5 worm cellular contexts compared by ENCODE assay signal in the genomic region with DNA sequence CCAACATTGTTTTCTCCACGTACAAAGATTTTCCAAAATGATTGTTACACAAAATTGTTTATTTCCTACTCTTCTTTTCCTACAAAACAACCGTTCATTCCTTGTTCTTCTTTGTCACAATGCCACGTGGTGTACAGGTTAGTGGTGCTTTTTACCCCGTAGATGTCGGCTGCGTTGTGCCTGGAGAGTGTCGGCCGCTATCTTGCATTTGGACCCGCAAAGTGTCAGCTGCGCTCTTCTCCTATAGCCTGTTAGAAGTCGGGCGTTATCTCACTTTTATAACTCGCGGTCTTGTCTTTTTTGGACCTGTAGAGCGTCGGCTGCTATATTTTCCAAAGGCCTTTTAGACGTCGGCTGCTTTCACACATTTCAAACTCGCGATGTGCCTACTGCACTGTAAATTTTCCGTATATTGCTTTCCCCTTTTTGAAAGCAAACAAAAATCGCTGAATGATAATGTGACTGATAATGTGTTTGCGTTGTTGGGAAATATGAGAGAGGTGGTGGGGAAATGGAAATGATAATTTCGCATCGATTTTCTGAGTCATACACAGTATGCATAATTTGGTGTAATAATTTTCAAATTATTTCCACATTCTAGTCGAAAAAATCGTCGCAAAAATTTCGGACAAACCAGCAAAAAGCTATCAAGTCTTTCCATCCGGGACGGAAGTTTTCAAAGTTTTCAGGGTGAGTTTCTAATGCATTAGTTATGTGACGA.
TF ChIP-seq lines count a peak whose summit lies in the region.

TSS of gene F01D5.8 (plus strand) at position 51 of the 721 bp plus-strand sequence.

TF ChIP-seq in whole organism, L1 larva, 84 proteins besides CTCF, POLR2A, EP300 and RAD21 (continues in another document):
- TF ChIP-seq aly-2 (tag; optimal IDR thresholded peaks at IDR 0.05; lab: Kevin White, UChicago) (no peak), ceh-90 (tag; optimal IDR thresholded peaks at IDR 0.05; lab: Kevin White, UChicago) (no peak), hlh-4 (tag; optimal IDR thresholded peaks at IDR 0.05; lab: Kevin White, UChicago) (no peak), fkh-8 (tag; optimal IDR thresholded peaks at IDR 0.05; lab: Kevin White, UChicago) (no peak), unc-86 (tag; optimal IDR thresholded peaks at IDR 0.05; lab: Kevin White, UChicago) (no peak), lin-14 (GFP tag; optimal IDR thresholded peaks at IDR 0.05; lab: Kevin White, UChicago) (no peak), nhr-84 (tag; optimal IDR thresholded peaks at IDR 0.05; lab: Kevin White, UChicago) (no peak), lin-35 (GFP tag; optimal IDR thresholded peaks at IDR 0.05; lab: Kevin White, UChicago) (peak in 1 of 2 experiments; percentile 9), unc-30 (tag; optimal IDR thresholded peaks at IDR 0.05; lab: Kevin White, UChicago) (no peak), ceh-63 (GFP tag; optimal IDR thresholded peaks at IDR 0.05; lab: Kevin White, UChicago) (no peak), ceh-82 (tag; optimal IDR thresholded peaks at IDR 0.05; lab: Kevin White, UChicago) (no peak), ces-1 (GFP tag; optimal IDR thresholded peaks at IDR 0.05; lab: Kevin White, UChicago) (no peak), nhr-90 (tag; optimal IDR thresholded peaks at IDR 0.05; lab: Kevin White, UChicago; ENCODE audit: poor library complexity) (no peak), F16B12.6 (tag; optimal IDR thresholded peaks at IDR 0.05; lab: Kevin White, UChicago) (no peak), ets-5 (GFP tag; IDR thresholded peaks at IDR 0.05; lab: Robert Waterston, UW) (no peak), egl-27 (tag; optimal IDR thresholded peaks at IDR 0.05; lab: Kevin White, UChicago) (no peak), vab-15 (tag; optimal IDR thresholded peaks at IDR 0.05; lab: Kevin White, UChicago) (no peak)

TF ChIP-seq in whole organism, L2 larva, 48 proteins besides CTCF, POLR2A, EP300 and RAD21:
- no peak for TF ChIP-seq elt-3 (tag; optimal IDR thresholded peaks at IDR 0.05; lab: Kevin White, UChicago)
- TF ChIP-seq snpc-4 (tag; optimal IDR thresholded peaks at IDR 0.05; lab: Kevin White, UChicago) = peak; percentile 47
- no peak for TF ChIP-seq crh-2 (tag; optimal IDR thresholded peaks at IDR 0.05; lab: Kevin White, UChicago)
- peak; percentile 75 for TF ChIP-seq fos-1 (tag; optimal IDR thresholded peaks at IDR 0.05; lab: Kevin White, UChicago)
TF ChIP-seq in whole organism, L2 larva: peak in this region for 2.

TF ChIP-seq in whole organism, L3 larva, 47 proteins besides CTCF, POLR2A, EP300 and RAD21:
- TF ChIP-seq aly-2 (tag; optimal IDR thresholded peaks at IDR 0.05; lab: Kevin White, UChicago) (no peak), elt-2 (tag; optimal IDR thresholded peaks at IDR 0.05; lab: Kevin White, UChicago) (peak; percentile 45), daf-12 (tag; optimal IDR thresholded peaks at IDR 0.05; lab: Kevin White, UChicago) (no peak), snpc-4 (tag; optimal IDR thresholded peaks at IDR 0.05; lab: Kevin White, UChicago) (peak; percentile 17)

TF ChIP-seq in whole organism, L4 larva, 104 proteins besides CTCF, POLR2A, EP300 and RAD21 (continues in another document):
- TF ChIP-seq nhr-28 (tag; optimal IDR thresholded peaks at IDR 0.05; lab: Kevin White, UChicago) (peak; percentile 41), lin-15B (tag; optimal IDR thresholded peaks at IDR 0.05; lab: Kevin White, UChicago) (no peak), hlh-11 (tag; optimal IDR thresholded peaks at IDR 0.05; lab: Kevin White, UChicago) (peak; percentile 7), ceh-28 (tag; optimal IDR thresholded peaks at IDR 0.05; lab: Kevin White, UChicago) (no peak), mdl-1 (tag; optimal IDR thresholded peaks at IDR 0.05; lab: Kevin White, UChicago) (no peak), dmd-6 (GFP tag; IDR thresholded peaks at IDR 0.05; lab: Robert Waterston, UW) (peak; percentile 14; the same call in 1 of the 2 replicates), egl-43 (GFP tag; IDR thresholded peaks at IDR 0.05; lab: Robert Waterston, UW) (0 out of 2 replicates have a peak, but pooled peaks have one; percentile 30), zfp-3 (GFP tag; conservative IDR thresholded peaks at IDR 0.05; lab: Robert Waterston, UW) (0 out of 2 replicates have a peak, but pooled peaks have one; percentile 18), nhr-237 (tag; optimal IDR thresholded peaks at IDR 0.05; lab: Kevin White, UChicago) (no peak), ztf-11 (tag; optimal IDR thresholded peaks at IDR 0.05; lab: Kevin White, UChicago) (no peak), lin-13 (GFP tag; optimal IDR thresholded peaks at IDR 0.05; lab: Kevin White, UChicago) (peak; percentile 63), tra-1 (GFP tag; IDR thresholded peaks at IDR 0.05; lab: Robert Waterston, UW) (no peak), R02D3.7 (tag; optimal IDR thresholded peaks at IDR 0.05; lab: Kevin White, UChicago) (no peak), lin-39 (tag; optimal IDR thresholded peaks at IDR 0.05; lab: Kevin White, UChicago) (no peak), nhr-11 (tag; optimal IDR thresholded peaks at IDR 0.05; lab: Kevin White, UChicago) (no peak), ceh-44 (GFP tag; IDR thresholded peaks at IDR 0.05; lab: Robert Waterston, UW) (no peak), lim-7 (GFP tag; IDR thresholded peaks at IDR 0.05; lab: Robert Waterston, UW) (no peak), saeg-2 (GFP tag; IDR thresholded peaks at IDR 0.05; lab: Robert Waterston, UW) (no peak), pqm-1 (tag; optimal IDR thresholded peaks at IDR 0.05; lab: Kevin White, UChicago) (peak; percentile 80), unc-130 (GFP tag; optimal IDR thresholded peaks at IDR 0.05; lab: Kevin White, UChicago) (no peak), ces-1 (GFP tag; optimal IDR thresholded peaks at IDR 0.05; lab: Kevin White, UChicago) (no peak), ceh-82 (tag; optimal IDR thresholded peaks at IDR 0.05; lab: Kevin White, UChicago) (no peak), nhr-42 (GFP tag; IDR thresholded peaks at IDR 0.05; lab: Robert Waterston, UW) (0 out of 2 replicates have a peak, but pooled peaks have one; percentile 52), ztf-7 (tag; optimal IDR thresholded peaks at IDR 0.05; lab: Kevin White, UChicago) (no peak), F10B5.3 (tag; optimal IDR thresholded peaks at IDR 0.05; lab: Kevin White, UChicago) (no peak), dve-1 (tag; optimal IDR thresholded peaks at IDR 0.05; lab: Kevin White, UChicago; ENCODE audit: insufficient read depth) (peak; percentile 4), mes-2 (tag; optimal IDR thresholded peaks at IDR 0.05; lab: Kevin White, UChicago; ENCODE audit: poor library complexity, severe bottlenecking) (no peak), unc-62 (GFP tag; optimal IDR thresholded peaks at IDR 0.05 in 1 of 2; lab: Kevin White, UChicago) (peak in 1 of 2 experiments; percentile 58), unc-62 (tag; optimal IDR thresholded peaks at IDR 0.05; lab: Kevin White, UChicago) (no peak)

TF ChIP-seq in whole organism, young adult, 124 proteins besides CTCF, POLR2A, EP300 and RAD21:
- TF ChIP-seq rpc-1 (optimal IDR thresholded peaks at IDR 0.05; lab: Kevin White, UChicago) (no peak), rpc-1 (tag; optimal IDR thresholded peaks at IDR 0.05; lab: Kevin White, UChicago) (no peak), snpc-4 (GFP tag; optimal IDR thresholded peaks at IDR 0.05; lab: Kevin White, UChicago) (no peak), snpc-4 (tag; optimal IDR thresholded peaks at IDR 0.05; lab: Kevin White, UChicago) (peak; percentile 35 to 87 (median 74)), rcor-1 (GFP tag; IDR thresholded peaks at IDR 0.05; lab: Robert Waterston, UW) (no peak), nhr-80 (tag; optimal IDR thresholded peaks at IDR 0.05; lab: Kevin White, UChicago) (peak; percentile 59), F33H1.4 (GFP tag; IDR thresholded peaks at IDR 0.05; lab: Robert Waterston, UW) (no peak), egl-18 (GFP tag; IDR thresholded peaks at IDR 0.05; lab: Robert Waterston, UW) (no peak), hsf-1 (GFP tag; IDR thresholded peaks at IDR 0.05; lab: Robert Waterston, UW) (no peak)
